Fruit fly (Drosophila melanogaster) whole organism, embryonic: Measurements from ENCODE around the gene CG17564.
A peak's percentile ranks its signal among the peaks of the same experiment; 100 is the strongest.

Source experiments
- Antp ChIP-seq: fragments of 200-800 bp; sonication (Bioruptor generic); optimal IDR thresholded peaks from 3 replicates; lab custom pipeline; 2016; ENCODE audit warnings: missing biosample characterization, missing genetic modification characterization
- CG10147 ChIP-seq: fragments of 200-800 bp; sonication (Bioruptor generic); optimal IDR thresholded peaks from 2 replicates; lab custom pipeline; 2019; ENCODE audit warnings: missing biosample characterization, mild to moderate bottlenecking, missing genetic modification characterization, moderate library complexity
- CG10209 ChIP-seq: fragments of 200-800 bp; sonication (Bioruptor generic); optimal IDR thresholded peaks from 3 replicates; lab custom pipeline; 2017; ENCODE audit warnings: missing biosample characterization, mild to moderate bottlenecking, missing genetic modification characterization, missing genetic modification reagents
- CG10321 ChIP-seq: fragments of 200-800 bp; sonication (Bioruptor generic); IDR thresholded peaks from 2 replicates; pipeline ENCODE4 v1.3.6; 2022; ENCODE audit warnings: missing biosample characterization, missing genetic modification characterization
- CG12299 ChIP-seq: fragments of 200-800 bp; sonication (Bioruptor generic); optimal IDR thresholded peaks from 2 replicates; lab custom pipeline; 2018; ENCODE audit warnings: missing biosample characterization, mild to moderate bottlenecking, missing genetic modification characterization
- CG12391 ChIP-seq: fragments of 200-800 bp; sonication (Bioruptor generic); optimal IDR thresholded peaks from 3 replicates; lab custom pipeline; 2018; ENCODE audit warnings: missing biosample characterization, mild to moderate bottlenecking, missing genetic modification characterization, moderate library complexity
- CG12744 ChIP-seq: fragments of 200-800 bp; sonication (Bioruptor generic); optimal IDR thresholded peaks from 2 replicates; lab custom pipeline; 2016; ENCODE audit warnings: missing biosample characterization, missing genetic modification characterization
- CG13287 ChIP-seq: fragments of 200-800 bp; sonication (Bioruptor generic); IDR thresholded peaks from 2 replicates; pipeline ENCODE4 v1.3.6; 2022; ENCODE audit warnings: missing biosample characterization, missing genetic modification characterization; ENCODE audit not compliant: partially characterized antibody
- CG13624 ChIP-seq: fragments of 200-800 bp; sonication (Bioruptor generic); optimal IDR thresholded peaks from 2 replicates; lab custom pipeline; 2016; ENCODE audit warnings: missing biosample characterization, missing genetic modification characterization
- CG17612 ChIP-seq: fragments of 200-800 bp; sonication (Bioruptor generic); IDR thresholded peaks from 2 replicates; pipeline ENCODE4 v1.3.6; 2022; ENCODE audit warnings: missing biosample characterization, missing genetic modification characterization
- CG17829 ChIP-seq: fragments of 200-800 bp; optimal IDR thresholded peaks from 2 replicates; lab custom pipeline; 2019; ENCODE audit warnings: missing biosample characterization, mild to moderate bottlenecking, missing genetic modification characterization, moderate library complexity
- CG18262 ChIP-seq: fragments of 200-800 bp; optimal IDR thresholded peaks from 3 replicates; lab custom pipeline; 2019; ENCODE audit warnings: missing biosample characterization, mild to moderate bottlenecking, missing genetic modification characterization, moderate library complexity
- CG30431 ChIP-seq: fragments of 200-800 bp; sonication (Bioruptor generic); optimal IDR thresholded peaks from 2 replicates; lab custom pipeline; 2017; ENCODE audit warnings: missing biosample characterization, missing genetic modification characterization
- CG3065 ChIP-seq: fragments of 200-800 bp; sonication (Bioruptor generic); optimal IDR thresholded peaks from 2 replicates; lab custom pipeline; 2016; ENCODE audit warnings: missing biosample characterization, missing genetic modification characterization
- CG31441 ChIP-seq: fragments of 200-800 bp; sonication (Bioruptor generic); IDR thresholded peaks from 2 replicates; pipeline ENCODE4 v1.3.6; 2022; ENCODE audit warnings: missing biosample characterization, missing genetic modification characterization
- CG34376 ChIP-seq: fragments of 200-800 bp; sonication (Bioruptor generic); optimal IDR thresholded peaks from 2 replicates; lab custom pipeline; 2018; ENCODE audit warnings: missing biosample characterization, mild to moderate bottlenecking, missing genetic modification characterization
- CG3838 ChIP-seq: fragments of 200-800 bp; sonication (Bioruptor generic); optimal IDR thresholded peaks from 3 replicates; lab custom pipeline; 2016; ENCODE audit warnings: missing biosample characterization, missing genetic modification characterization
- CG4707 ChIP-seq: fragments of 200-800 bp; sonication (Bioruptor generic); optimal IDR thresholded peaks from 2 replicates; lab custom pipeline; 2018; ENCODE audit warnings: missing biosample characterization, mild to moderate bottlenecking, missing genetic modification characterization, moderate library complexity
- CG7271 ChIP-seq: fragments of 200-800 bp; sonication (Bioruptor generic); optimal IDR thresholded peaks from 2 replicates; lab custom pipeline; 2018; ENCODE audit warnings: missing biosample characterization, mild to moderate bottlenecking, missing genetic modification characterization, moderate library complexity
- CG7372 ChIP-seq: fragments of 200-800 bp; sonication (Bioruptor generic); IDR thresholded peaks from 2 replicates; pipeline ENCODE4 v1.3.6; 2022; ENCODE audit warnings: missing biosample characterization, missing genetic modification characterization
- CG7928 ChIP-seq: fragments of 200-800 bp; sonication (Bioruptor generic); optimal IDR thresholded peaks from 2 replicates; lab custom pipeline; 2017; ENCODE audit warnings: missing biosample characterization, mild to moderate bottlenecking, missing genetic modification characterization
- CG9215 ChIP-seq: fragments of 200-800 bp; sonication (Bioruptor generic); IDR thresholded peaks from 2 replicates; pipeline ENCODE4 v1.3.6; 2022; ENCODE audit warnings: missing biosample characterization, missing genetic modification characterization
- CG9609 ChIP-seq: fragments of 200-800 bp; sonication (Bioruptor generic); optimal IDR thresholded peaks from 3 replicates; lab custom pipeline; 2016; ENCODE audit warnings: missing biosample characterization, missing genetic modification characterization
- CG9727 ChIP-seq: fragments of 200-800 bp; sonication (Bioruptor generic); optimal IDR thresholded peaks from 3 replicates; lab custom pipeline; 2017; ENCODE audit warnings: missing biosample characterization, mild to moderate bottlenecking, missing genetic modification characterization
- CrebB ChIP-seq: fragments of 200-800 bp; sonication (Bioruptor generic); optimal IDR thresholded peaks from 3 replicates; lab custom pipeline; 2018; ENCODE audit warnings: missing biosample characterization, mild to moderate bottlenecking, missing genetic modification characterization
- Dip2 ChIP-seq: fragments of 200-800 bp; sonication (Bioruptor generic); IDR thresholded peaks from 2 replicates; pipeline ENCODE4 v1.3.6; 2022; ENCODE audit warnings: missing biosample characterization, missing genetic modification characterization
- Dip3 ChIP-seq: fragments of 200-800 bp; sonication (Bioruptor generic); optimal IDR thresholded peaks from 3 replicates; lab custom pipeline; 2016; ENCODE audit warnings: missing biosample characterization, missing genetic modification characterization
- Fer3 ChIP-seq: fragments of 200-800 bp; sonication (Bioruptor generic); optimal IDR thresholded peaks from 2 replicates; lab custom pipeline; 2018; ENCODE audit warnings: missing biosample characterization, mild to moderate bottlenecking, missing genetic modification characterization, moderate library complexity
- GATAe ChIP-seq: fragments of 200-800 bp; sonication (Bioruptor generic); conservative IDR thresholded peaks from 2 replicates; pipeline ENCODE4 v1.3.6; 2022; ENCODE audit warnings: missing biosample characterization, missing genetic modification characterization
- Hr78 ChIP-seq, 2 experiments: fragments of 200-800 bp in 1 of 2; fragments of >200 bp in 1 of 2; sonication (Bioruptor generic) in 1 of 2; optimal IDR thresholded peaks; 2 replicates each; lab custom pipeline; 2017 to 2019; ENCODE audit warnings: missing biosample characterization in 2 of 2, missing genetic modification characterization in 2 of 2, mild to moderate bottlenecking in 1 of 2, moderate library complexity in 1 of 2
- Lim3 ChIP-seq: fragments of 200-800 bp; sonication (Bioruptor generic); IDR thresholded peaks from 2 replicates; pipeline ENCODE4 v1.3.6; 2022; ENCODE audit warnings: missing biosample characterization, missing genetic modification characterization
- MBD-R2 ChIP-seq: fragments of 200-800 bp; sonication (Bioruptor generic); IDR thresholded peaks from 2 replicates; pipeline ENCODE4 v1.3.6; 2022; ENCODE audit warnings: missing biosample characterization, missing genetic modification characterization
- Ptx1 ChIP-seq: fragments of 200-800 bp; sonication (Bioruptor generic); IDR thresholded peaks from 2 replicates; pipeline ENCODE4 v1.3.6; 2022; ENCODE audit warnings: missing biosample characterization, missing genetic modification characterization
- Sox102F ChIP-seq: fragments of 200-800 bp; sonication (Bioruptor generic); optimal IDR thresholded peaks from 2 replicates; lab custom pipeline; 2018; ENCODE audit warnings: missing biosample characterization, mild to moderate bottlenecking, missing genetic modification characterization, moderate library complexity
- Tbp ChIP-seq: fragments of >200 bp; optimal IDR thresholded peaks from 2 replicates; lab custom pipeline; 2018; ENCODE audit warnings: missing biosample characterization, missing genetic modification characterization
- cas ChIP-seq: fragments of 200-800 bp; sonication (Bioruptor generic); IDR thresholded peaks from 2 replicates; pipeline ENCODE4 v1.3.6; 2022; ENCODE audit warnings: missing biosample characterization, missing genetic modification characterization
- chinmo ChIP-seq: fragments of 200-800 bp; sonication (Bioruptor generic); IDR thresholded peaks from 4 replicates; pipeline ENCODE4 v1.3.6; 2022; ENCODE audit warnings: missing biosample characterization, missing genetic modification characterization; ENCODE audit not compliant: partially characterized antibody
- emc ChIP-seq: fragments of 200-800 bp; sonication (Bioruptor generic); optimal IDR thresholded peaks from 2 replicates; lab custom pipeline; 2016; ENCODE audit warnings: missing biosample characterization, missing genetic modification characterization
- esg ChIP-seq: fragments of 200-800 bp; sonication (Bioruptor generic); conservative IDR thresholded peaks from 2 replicates; pipeline ENCODE4 v1.3.6; 2022; ENCODE audit warnings: missing biosample characterization, missing genetic modification characterization
- gfzf ChIP-seq: fragments of 200-800 bp; sonication (Bioruptor generic); optimal IDR thresholded peaks from 2 replicates; lab custom pipeline; 2016; ENCODE audit warnings: missing biosample characterization, mild to moderate bottlenecking, missing genetic modification characterization, moderate library complexity
- grn ChIP-seq: fragments of 200-800 bp; sonication (Bioruptor generic); optimal IDR thresholded peaks from 3 replicates; lab custom pipeline; 2017; ENCODE audit warnings: missing biosample characterization, missing genetic modification characterization
- ham ChIP-seq: fragments of 200-800 bp; sonication (Bioruptor generic); IDR thresholded peaks from 2 replicates; pipeline ENCODE4 v1.3.6; 2022; ENCODE audit warnings: missing biosample characterization, missing genetic modification characterization
- her ChIP-seq: fragments of 200-800 bp; sonication (Bioruptor generic); optimal IDR thresholded peaks from 2 replicates; lab custom pipeline; 2016; ENCODE audit warnings: missing biosample characterization, missing genetic modification characterization
- kah ChIP-seq: fragments of 200-800 bp; sonication (Bioruptor generic); optimal IDR thresholded peaks from 2 replicates; lab custom pipeline; 2018; ENCODE audit warnings: missing biosample characterization, mild to moderate bottlenecking, missing genetic modification characterization
- klu ChIP-seq: fragments of 200-800 bp; sonication (Bioruptor generic); IDR thresholded peaks from 2 replicates; pipeline ENCODE4 v1.3.6; 2022; ENCODE audit warnings: missing biosample characterization, missing genetic modification characterization
- nau ChIP-seq: fragments of 200-800 bp; sonication (Bioruptor generic); optimal IDR thresholded peaks from 3 replicates; lab custom pipeline; 2017; ENCODE audit warnings: missing biosample characterization, mild to moderate bottlenecking, missing genetic modification characterization, missing genetic modification reagents
- phol ChIP-seq: fragments of 200-800 bp; sonication (Bioruptor generic); optimal IDR thresholded peaks from 3 replicates; lab custom pipeline; 2018; ENCODE audit warnings: missing biosample characterization, mild to moderate bottlenecking, missing genetic modification characterization, moderate library complexity
- salm ChIP-seq: fragments of 200-800 bp; sonication (Bioruptor generic); optimal IDR thresholded peaks from 2 replicates; lab custom pipeline; 2018; ENCODE audit warnings: missing biosample characterization, mild to moderate bottlenecking, missing genetic modification characterization
- sima ChIP-seq: fragments of 200-800 bp; sonication (Bioruptor generic); optimal IDR thresholded peaks from 2 replicates; lab custom pipeline; 2016; ENCODE audit warnings: missing biosample characterization, missing genetic modification characterization
- sisA ChIP-seq: fragments of 200-800 bp; sonication (Bioruptor generic); IDR thresholded peaks from 2 replicates; pipeline ENCODE4 v1.3.6; 2022; ENCODE audit warnings: missing biosample characterization, missing genetic modification characterization
- slp2 ChIP-seq: fragments of 200-800 bp; sonication (Bioruptor generic); optimal IDR thresholded peaks from 2 replicates; lab custom pipeline; 2016; ENCODE audit warnings: missing biosample characterization, missing genetic modification characterization
- unc-4 ChIP-seq: fragments of 200-800 bp; sonication (Bioruptor generic); IDR thresholded peaks from 2 replicates; pipeline ENCODE4 v1.3.6; 2022; ENCODE audit warnings: missing biosample characterization, missing genetic modification characterization; ENCODE audit not compliant: partially characterized antibody

The CG17564 gene

DNA sequence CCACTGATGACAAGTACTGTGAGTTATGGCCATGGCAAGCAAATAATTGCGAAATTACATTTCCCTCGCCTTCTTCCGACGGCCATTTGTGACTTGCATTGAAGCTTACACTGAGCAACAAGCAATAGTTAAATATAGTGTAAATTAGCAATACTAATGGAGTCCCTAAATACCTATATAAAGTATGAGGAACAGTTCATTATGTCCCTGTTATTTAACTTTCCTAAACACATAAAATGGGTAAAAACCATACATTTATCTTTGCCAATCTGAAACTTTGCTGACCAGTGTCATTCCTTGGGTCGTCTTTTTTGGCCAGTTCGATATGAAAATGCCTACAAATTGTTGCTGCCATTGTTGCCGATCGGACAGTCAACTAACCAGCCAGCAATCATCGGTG, 25.7 kb upstream of the CG17564 start (continued):
- TF ChIP-seq CG10321 (GFP tag; lab: Robert Waterston, UW), result no peak
- TF ChIP-seq Fer3 (tag; lab: Kevin White, UChicago), result no peak
- peak; percentile 38; the same call in 1 of the 2 replicates for TF ChIP-seq Ptx1 (GFP tag; lab: Robert Waterston, UW)
- TF ChIP-seq Tbp (GFP tag; lab: Kevin White, UChicago), result no peak
- TF ChIP-seq CG9215 (GFP tag; lab: Robert Waterston, UW), result no peak
- no peak for TF ChIP-seq CG12744 (GFP tag; lab: Kevin White, UChicago)
- TF ChIP-seq phol, result peak; percentile 39
- no peak for TF ChIP-seq klu (GFP tag; lab: Robert Waterston, UW)
- 0 out of 2 replicates have a peak, but pooled peaks have one; percentile 8 for TF ChIP-seq sisA (GFP tag; lab: Robert Waterston, UW)
- no peak for TF ChIP-seq CG30431 (GFP tag; lab: Kevin White, UChicago)
- TF ChIP-seq Sox102F (GFP tag; lab: Kevin White, UChicago), result peak; percentile 44
- TF ChIP-seq gfzf (GFP tag; lab: Kevin White, UChicago), result no peak
- peak; percentile 1 for TF ChIP-seq CG10209 (GFP tag; lab: Kevin White, UChicago)
- no peak for TF ChIP-seq CG7271 (tag; lab: Kevin White, UChicago)
- TF ChIP-seq sima, result no peak
- TF ChIP-seq Dip3 (GFP tag; lab: Kevin White, UChicago), result no peak
- TF ChIP-seq CG17829 (tag; lab: Kevin White, UChicago), result peak; percentile 19
- TF ChIP-seq salm, result no peak
- no peak for TF ChIP-seq CG9727 (GFP tag; lab: Kevin White, UChicago)
- TF ChIP-seq MBD-R2, result no peak
- TF ChIP-seq chinmo (GFP tag; lab: Robert Waterston, UW), result no peak
- TF ChIP-seq nau, result no peak
- TF ChIP-seq cas (GFP tag; lab: Robert Waterston, UW), result no peak
- TF ChIP-seq her (GFP tag; lab: Kevin White, UChicago), result no peak
- TF ChIP-seq CG10147 (GFP tag; lab: Kevin White, UChicago), result no peak
- no peak for TF ChIP-seq unc-4 (GFP tag; lab: Robert Waterston, UW)
- TF ChIP-seq CG9609, result no peak
- TF ChIP-seq CG3065, result no peak
- TF ChIP-seq CG18262 (tag; lab: Kevin White, UChicago), result peak; percentile 15
- TF ChIP-seq CG7372 (GFP tag; lab: Robert Waterston, UW), result no peak
- no peak for TF ChIP-seq slp2 (GFP tag; lab: Kevin White, UChicago)
- no peak for TF ChIP-seq GATAe (GFP tag; lab: Robert Waterston, UW)
- TF ChIP-seq CG12299 (tag; lab: Kevin White, UChicago), result no peak
- peak; percentile 18 for TF ChIP-seq CG12391 (tag; lab: Kevin White, UChicago)
- TF ChIP-seq CG31441 (GFP tag; lab: Robert Waterston, UW), result 0 out of 2 replicates have a peak, but pooled peaks have one; percentile 23
- TF ChIP-seq esg, result no peak
- TF ChIP-seq kah (GFP tag; lab: Kevin White, UChicago), result no peak
- no peak for TF ChIP-seq CG17612 (GFP tag; lab: Robert Waterston, UW)
- TF ChIP-seq CG13287 (GFP tag; lab: Robert Waterston, UW), result no peak
- no peak for TF ChIP-seq CG7928 (GFP tag; lab: Kevin White, UChicago)
- TF ChIP-seq CG34376 (GFP tag; lab: Kevin White, UChicago), result no peak
- TF ChIP-seq CG3838 (GFP tag; lab: Kevin White, UChicago), result no peak
- TF ChIP-seq Lim3 (GFP tag; lab: Robert Waterston, UW), result no peak
- TF ChIP-seq Hr78 (GFP tag; optimal IDR thresholded peaks at IDR 0.05; lab: Kevin White, UChicago), result no peak
- no peak for TF ChIP-seq Antp (GFP tag; lab: Kevin White, UChicago)
- TF ChIP-seq CrebB (tag; lab: Kevin White, UChicago), result no peak
- TF ChIP-seq emc, result no peak
- TF ChIP-seq grn, result no peak
- no peak for TF ChIP-seq ham (GFP tag; lab: Robert Waterston, UW)
- no peak for TF ChIP-seq Dip2
- no peak for TF ChIP-seq CG4707
- no peak for TF ChIP-seq CG13624 (GFP tag; lab: Kevin White, UChicago)
